Worm (Caenorhabditis elegans) whole organism, midembryonic: Measurements from ENCODE around the gene ceh-76.

Source experiments
- T22C8.4 ChIP-seq: fragments of 200-800 bp; sonication (Bioruptor generic); IDR thresholded peaks from 2 replicates; pipeline ENCODE4 v1.3.6; 2022; ENCODE audit warnings: missing genetic modification characterization, missing compliant biosample characterization
- cog-1 ChIP-seq: sonication (generic microtip); optimal IDR thresholded peaks from 2 replicates; lab custom pipeline; 2016; ENCODE audit warnings: missing genetic modification characterization, missing compliant biosample characterization
- flt-1 ChIP-seq: fragments of 200-800 bp; sonication (Bioruptor generic); IDR thresholded peaks from 2 replicates; pipeline ENCODE4 v1.3.6; 2022; ENCODE audit warnings: missing genetic modification characterization, missing compliant biosample characterization
- klf-2 ChIP-seq: fragments of 200-800 bp; sonication (Bioruptor generic); conservative IDR thresholded peaks from 2 replicates; pipeline ENCODE4 v1.3.6; 2022; ENCODE audit warnings: missing genetic modification reagents, missing genetic modification characterization, missing compliant biosample characterization
- med-1 ChIP-seq: sonication (generic microtip); optimal IDR thresholded peaks from 2 replicates; lab custom pipeline; 2017; ENCODE audit warnings: missing genetic modification characterization, mild to moderate bottlenecking, missing compliant biosample characterization, antibody characterized with exemption, missing genetic modification reagents; ENCODE audit not compliant: insufficient read depth
- ref-1 ChIP-seq: fragments of 200-800 bp; sonication (Bioruptor generic); conservative IDR thresholded peaks from 2 replicates; pipeline ENCODE4 v1.3.6; 2022; ENCODE audit warnings: missing genetic modification reagents, missing genetic modification characterization, missing compliant biosample characterization
- tab-1 ChIP-seq: fragments of 200-800 bp; sonication (Bioruptor generic); IDR thresholded peaks from 2 replicates; pipeline ENCODE4 v1.3.6; 2022; ENCODE audit warnings: missing genetic modification characterization, missing compliant biosample characterization
- ztf-23 ChIP-seq: fragments of 200-800 bp; sonication (Bioruptor generic); IDR thresholded peaks from 2 replicates; pipeline ENCODE4 v1.3.6; 2022; ENCODE audit warnings: missing genetic modification reagents, missing genetic modification characterization, missing compliant biosample characterization
- ztf-29 ChIP-seq: fragments of 200-800 bp; sonication (Bioruptor generic); IDR thresholded peaks from 2 replicates; pipeline ENCODE4 v1.3.6; 2022; ENCODE audit warnings: missing genetic modification reagents, missing genetic modification characterization, missing compliant biosample characterization

DNA sequence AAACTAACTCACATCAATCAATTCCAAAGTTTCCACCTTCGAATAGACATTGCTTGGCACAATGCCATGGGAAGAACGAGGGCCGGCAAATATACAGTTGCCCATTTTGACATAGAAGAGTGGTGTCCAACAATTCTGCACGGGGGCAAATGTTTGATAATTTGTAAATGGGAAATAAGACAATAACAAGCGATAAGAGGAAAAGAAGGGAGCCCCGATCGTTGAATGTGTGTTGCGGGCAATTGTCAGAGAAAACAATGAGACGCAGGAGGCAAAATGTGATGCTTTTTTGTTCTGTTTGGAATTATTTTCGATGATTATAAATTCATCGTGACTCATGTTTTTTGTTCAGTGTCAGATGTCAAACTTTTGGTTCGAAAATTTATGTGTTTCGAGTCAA lies 38.3 kb downstream of the ceh-76 start, which contains the start of gene pals-34:
- TF ChIP-seq T22C8.4 (GFP tag; lab: Robert Waterston, UW) (no peak), flt-1 (no peak), cog-1 (no peak), ztf-29 (GFP tag; lab: Robert Waterston, UW) (no peak), klf-2 (GFP tag; lab: Robert Waterston, UW) (no peak), ztf-23 (GFP tag; lab: Robert Waterston, UW) (no peak), ref-1 (no peak), tab-1 (GFP tag; lab: Robert Waterston, UW) (no peak), med-1 (GFP tag; lab: Kevin White, UChicago) (no peak)
